Fruit fly (Drosophila melanogaster) ovary, adult (tissue): ENCODE data around the gene CG13038.

Experiments used
- CG17801 ChIP-seq: fragments of 200-800 bp; optimal IDR thresholded peaks from 2 replicates; lab custom pipeline; 2019; ENCODE audit warnings: missing biosample characterization, mild to moderate bottlenecking, missing genetic modification characterization, moderate library complexity; ENCODE audit not compliant: partially characterized antibody

CG13038 gene

dm6 chr3L:16327776-16328175 is at the start of gene CG13038:
TSS of gene CG13038 (minus strand) at chr3L:16327893.
- TF ChIP-seq CG17801 (GFP tag; lab: Kevin White, UChicago): no peak

dm6 chr3L:16369526-16369925 is 41.8 kb upstream of the CG13038 start, which contains the start of gene CG18814:
TSS of gene CG18814 (plus strand) at chr3L:16369826.
- no peak for TF ChIP-seq CG17801 (GFP tag; lab: Kevin White, UChicago)

DNA sequence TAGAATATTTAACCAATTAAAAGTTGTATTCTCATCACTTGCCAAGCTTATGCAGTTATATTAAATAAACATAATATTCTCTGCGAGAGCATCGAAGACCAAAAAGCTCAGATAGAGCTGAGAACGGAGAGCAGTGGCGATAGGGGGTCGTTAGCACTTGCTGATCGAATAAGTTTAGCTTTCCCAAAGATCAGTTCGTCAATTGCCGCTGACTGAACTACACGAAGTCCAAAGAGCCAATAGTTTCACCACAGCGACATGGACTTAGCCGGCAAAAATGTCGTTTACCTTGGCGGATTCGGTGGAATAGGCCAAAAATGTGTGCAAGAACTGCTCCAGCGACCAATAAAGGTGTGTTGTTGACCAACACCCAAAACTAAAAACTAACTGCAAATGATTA is 40.5 kb upstream of the CG13038 start, which contains the start of gene CG4842:
Gene CG4842 (plus strand): TSS at position 191 of the 400 bp plus-strand sequence.
- no peak for TF ChIP-seq CG17801 (GFP tag; lab: Kevin White, UChicago)

DNA sequence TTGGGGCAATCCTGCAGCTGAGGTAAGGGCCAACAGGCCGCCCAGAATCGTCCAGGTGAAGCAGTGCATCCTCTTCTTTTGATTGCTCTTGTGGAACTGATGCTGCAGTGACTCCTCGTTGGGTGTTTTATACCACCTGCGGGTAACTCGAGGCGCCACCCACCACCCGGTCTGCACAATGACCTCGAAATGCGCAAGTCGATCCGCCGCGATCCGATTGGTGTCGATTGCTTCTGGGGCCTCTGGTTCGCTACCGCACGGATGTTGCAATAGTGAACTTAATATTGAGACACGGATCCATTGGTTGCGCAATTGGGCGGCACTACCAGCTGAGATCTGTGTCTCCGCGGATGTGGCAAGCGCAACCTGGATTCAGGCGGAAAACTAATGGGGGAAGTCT is 39.5 kb upstream of the CG13038 start, which contains the start of gene Cpr72Ec:
Gene Cpr72Ec (minus strand): TSS at position 101 of the 400 bp plus-strand sequence.
- TF ChIP-seq CG17801 (GFP tag; lab: Kevin White, UChicago): no peak

DNA sequence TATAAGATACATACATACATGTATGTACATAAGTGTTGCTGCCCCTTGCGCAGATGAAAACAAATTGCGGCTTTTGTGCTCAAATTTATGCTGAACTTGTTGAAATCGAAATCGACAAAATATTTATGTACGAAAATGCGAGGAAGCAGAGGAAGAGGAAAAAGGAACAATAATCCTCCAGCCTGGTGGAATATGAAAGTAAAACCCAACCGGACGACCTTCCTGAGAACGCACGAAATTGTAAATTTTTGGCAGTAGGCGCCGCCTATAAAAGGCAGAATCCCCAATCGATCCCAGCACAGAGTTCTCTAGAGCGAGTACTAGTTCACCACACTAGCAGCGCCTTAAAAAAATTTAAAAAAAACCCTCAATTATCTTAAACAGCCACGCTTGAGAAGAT is 36.9 kb upstream of the CG13038 start, which contains the start of gene Cpr72Eb:
Gene Cpr72Eb (plus strand): TSS at position 301 of the 400 bp plus-strand sequence.
- TF ChIP-seq CG17801 (GFP tag; lab: Kevin White, UChicago): no peak

dm6 chr3L:16364182-16364581 is 36.5 kb upstream of the CG13038 start:
- no peak for TF ChIP-seq CG17801 (GFP tag; lab: Kevin White, UChicago)

dm6 chr3L:16362119-16362653 is 34.5 kb upstream of the CG13038 start, which contains the start of gene Cpr72Ea:
TSS of gene Cpr72Ea (plus strand) at chr3L:16362603.
- TF ChIP-seq CG17801 (GFP tag; lab: Kevin White, UChicago): no peak

dm6 chr3L:16361200-16361815 is 33.6 kb upstream of the CG13038 start:
- no peak for TF ChIP-seq CG17801 (GFP tag; lab: Kevin White, UChicago)

DNA sequence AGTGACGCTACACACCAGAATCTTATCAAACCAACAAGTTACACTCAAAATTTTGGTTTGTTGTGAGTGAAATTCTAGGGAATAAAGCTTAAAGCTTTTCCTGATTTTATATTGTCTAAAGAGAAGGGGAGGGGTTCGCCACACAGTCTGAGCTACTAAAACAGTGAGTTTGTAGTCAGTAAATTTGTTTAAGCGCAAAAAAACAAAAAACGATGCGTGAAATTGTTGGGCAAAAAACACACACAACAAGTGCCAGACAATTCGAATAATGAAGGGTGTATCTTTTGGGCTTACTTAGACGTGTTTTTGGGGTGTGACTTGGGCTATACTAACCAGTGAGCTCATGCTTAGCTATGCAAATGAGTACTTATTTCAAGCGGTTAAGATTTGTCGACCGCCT is 32.1 kb upstream of the CG13038 start:
- no peak for TF ChIP-seq CG17801 (GFP tag; lab: Kevin White, UChicago)

DNA sequence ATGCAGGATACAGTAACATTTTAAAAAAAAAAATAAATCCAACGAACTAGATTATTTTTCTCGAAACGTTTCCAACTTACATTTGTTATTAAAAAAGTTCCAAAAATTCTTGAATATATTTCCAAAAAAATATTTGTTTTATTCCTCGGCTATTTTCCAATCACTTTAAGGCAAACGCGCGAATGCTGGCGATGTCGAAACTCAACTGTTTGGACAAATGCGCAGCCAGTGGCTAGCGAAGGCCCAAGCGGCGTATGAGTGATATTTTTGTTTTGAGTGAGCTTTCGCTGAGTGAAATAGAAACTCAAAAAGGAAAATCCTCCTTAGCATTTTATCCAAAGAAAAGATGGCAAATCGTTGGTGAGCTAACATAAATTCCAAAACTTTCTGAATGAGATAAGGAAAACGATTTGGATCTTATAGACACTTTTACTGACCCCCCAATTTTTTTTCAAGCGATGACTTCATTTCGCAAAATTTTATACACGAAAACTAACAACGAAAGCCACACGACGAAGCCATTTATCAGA is 31.6 kb upstream of the CG13038 start, which contains the start of gene ringer:
Gene ringer (minus strand): TSS at position 210 of the 530 bp plus-strand sequence.
- no peak for TF ChIP-seq CG17801 (GFP tag; lab: Kevin White, UChicago)

dm6 chr3L:16357860-16358259 is 30.2 kb upstream of the CG13038 start:
- TF ChIP-seq CG17801 (GFP tag; lab: Kevin White, UChicago): no peak

- no peak for TF ChIP-seq CG17801 (GFP tag; lab: Kevin White, UChicago)
These were observed 29.6 kb upstream of the CG13038 start for dm6 chr3L:16357187-16357728.

- no peak for TF ChIP-seq CG17801 (GFP tag; lab: Kevin White, UChicago)
These were observed 28.6 kb upstream of the CG13038 start for dm6 chr3L:16356171-16356765.

- no peak for TF ChIP-seq CG17801 (GFP tag; lab: Kevin White, UChicago)
These were observed 26.5 kb upstream of the CG13038 start, which contains the start of gene Pdh for dm6 chr3L:16354197-16354596. TSS of gene Pdh (minus strand) at chr3L:16354297.
